Worm (Caenorhabditis elegans): Measurements from ENCODE around the gene T23F11.11.

T23F11.11 gene

DNA sequence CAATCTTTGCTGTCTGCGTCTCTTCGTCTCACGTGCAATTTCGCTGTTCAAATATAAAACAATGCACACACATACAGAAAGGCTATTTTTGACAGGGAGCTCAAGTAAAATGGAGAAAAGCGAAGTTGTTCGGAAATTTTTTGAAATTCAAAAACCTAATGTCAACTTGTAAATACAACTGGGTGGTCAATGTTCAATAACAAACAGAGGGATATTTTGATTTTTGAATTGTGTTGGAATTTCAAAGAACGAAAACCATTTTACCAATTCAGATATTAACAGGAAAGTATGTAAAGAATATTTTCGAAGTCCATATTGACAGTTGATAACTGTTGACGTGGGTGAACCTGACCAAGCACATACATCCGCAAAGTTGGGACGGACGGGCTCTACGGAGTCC lies 17.0 kb upstream of the T23F11.11 start, which contains the start of gene tag-243:
Gene tag-243 (minus strand): TSS at position 101 of the 400 bp plus-strand sequence.
- TF ChIP-seq hnd-1 (tag; optimal IDR thresholded peaks at IDR 0.05), result no peak
- no peak for TF ChIP-seq ceh-36 (tag; optimal IDR thresholded peaks at IDR 0.05)
- TF ChIP-seq ets-7 (tag; optimal IDR thresholded peaks at IDR 0.05), result no peak
- TF ChIP-seq flt-1 (GFP tag; IDR thresholded peaks at IDR 0.05), result no peak
- TF ChIP-seq ama-1 (optimal IDR thresholded peaks at IDR 0.05), result no peak
- TF ChIP-seq tbx-37 (GFP tag; conservative IDR thresholded peaks at IDR 0.05), result no peak
- TF ChIP-seq F13C5.2 (tag; optimal IDR thresholded peaks at IDR 0.05), result no peak
- TF ChIP-seq pes-1 (GFP tag; IDR thresholded peaks at IDR 0.05), result no peak
- TF ChIP-seq hmg-4 (GFP tag; optimal IDR thresholded peaks at IDR 0.05), result no peak
- no peak for TF ChIP-seq sea-1 (GFP tag; conservative IDR thresholded peaks at IDR 0.05)
- TF ChIP-seq tbx-11 (GFP tag; IDR thresholded peaks at IDR 0.05), result no peak
- TF ChIP-seq B0310.2 (tag; optimal IDR thresholded peaks at IDR 0.05), result no peak

DNA sequence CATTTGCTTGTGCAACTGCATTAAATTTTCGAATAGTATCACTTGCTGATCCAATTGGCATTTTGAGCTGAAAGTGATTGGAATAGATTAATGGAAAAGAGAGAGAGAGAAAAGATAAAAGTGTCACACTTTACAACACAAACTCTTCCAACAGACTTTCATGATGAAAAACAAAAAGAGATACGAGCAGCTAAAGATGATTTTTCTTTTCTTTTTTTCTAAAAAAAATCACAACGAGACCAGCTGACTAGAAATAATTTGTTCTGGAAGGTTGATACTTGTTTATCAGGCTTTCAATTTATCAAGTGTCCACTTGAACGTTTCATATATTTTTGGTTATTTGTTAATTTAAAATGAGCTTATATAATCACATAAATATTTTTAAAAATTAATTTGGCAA lies 15.7 kb upstream of the T23F11.11 start:
- TF ChIP-seq aly-1 (tag; optimal IDR thresholded peaks at IDR 0.05) (no peak), flt-1 (GFP tag; IDR thresholded peaks at IDR 0.05) (no peak), B0310.2 (tag; optimal IDR thresholded peaks at IDR 0.05) (no peak), pes-1 (GFP tag; IDR thresholded peaks at IDR 0.05) (no peak), scrt-1 (GFP tag; IDR thresholded peaks at IDR 0.05) (no peak), tbx-11 (GFP tag; IDR thresholded peaks at IDR 0.05) (no peak), hnd-1 (tag; optimal IDR thresholded peaks at IDR 0.05) (no peak), hmbx-1 (tag; optimal IDR thresholded peaks at IDR 0.05) (no peak), tbx-37 (GFP tag; conservative IDR thresholded peaks at IDR 0.05) (no peak), F13C5.2 (tag; optimal IDR thresholded peaks at IDR 0.05) (no peak), ceh-36 (tag; optimal IDR thresholded peaks at IDR 0.05) (no peak), ets-7 (tag; optimal IDR thresholded peaks at IDR 0.05) (no peak)

DNA sequence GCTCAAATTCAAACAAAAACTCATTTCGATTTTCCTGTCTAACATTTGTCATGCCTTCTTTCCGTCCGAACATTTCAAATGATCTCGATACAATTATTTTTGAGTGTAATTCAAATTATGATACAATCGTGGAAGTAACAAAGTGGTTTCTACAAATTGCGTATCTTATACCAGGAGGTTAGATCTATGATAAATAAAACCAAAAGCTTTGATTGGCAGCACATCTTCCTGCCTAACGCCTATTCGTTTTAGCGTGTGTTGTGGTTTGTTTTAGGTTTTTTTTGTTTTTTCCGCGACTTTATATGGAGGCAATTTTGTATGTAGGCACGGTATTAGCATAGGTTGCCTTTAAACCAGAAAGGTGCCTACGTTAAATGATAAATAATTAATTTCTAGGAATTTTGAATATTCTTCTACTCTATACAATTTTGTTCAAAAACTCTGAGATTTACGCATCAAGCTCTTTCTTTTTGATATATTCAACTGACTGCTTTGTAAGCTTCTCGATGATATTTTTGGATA lies 8.6 kb upstream of the T23F11.11 start, which contains the start of gene srg-11:
Gene srg-11 (plus strand): TSS at position 51 of the 522 bp plus-strand sequence.
- no peak for TF ChIP-seq F13C5.2 (tag; optimal IDR thresholded peaks at IDR 0.05)
- no peak for TF ChIP-seq B0310.2 (tag; optimal IDR thresholded peaks at IDR 0.05)
- TF ChIP-seq sea-1 (GFP tag; conservative IDR thresholded peaks at IDR 0.05), result no peak
- no peak for TF ChIP-seq ets-7 (tag; optimal IDR thresholded peaks at IDR 0.05)
- TF ChIP-seq pes-1 (GFP tag; IDR thresholded peaks at IDR 0.05), result no peak

DNA sequence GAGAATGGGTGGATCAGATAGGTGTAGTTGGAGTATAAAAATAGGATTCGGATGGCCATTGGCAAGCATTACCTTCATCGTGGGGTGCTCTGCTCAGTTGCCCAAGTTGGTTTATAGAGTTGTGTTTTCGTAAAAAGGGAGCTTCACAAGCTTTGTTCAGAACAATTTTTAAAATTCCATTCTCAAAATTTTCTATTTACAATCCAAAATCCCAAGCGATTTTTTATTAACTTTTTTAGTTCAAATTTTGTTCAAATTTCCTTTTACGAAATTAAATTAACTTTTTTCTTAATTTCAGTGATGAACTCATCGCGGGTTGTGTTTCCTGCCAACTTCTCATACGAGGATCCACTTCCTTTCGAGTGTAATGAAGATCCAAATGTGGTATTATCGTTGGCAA lies 6.1 kb upstream of the T23F11.11 start, which contains the start of gene srg-10:
Gene srg-10 (plus strand): TSS at position 301 of the 400 bp plus-strand sequence.
- no peak for TF ChIP-seq B0310.2 (tag; optimal IDR thresholded peaks at IDR 0.05)
- TF ChIP-seq scrt-1 (GFP tag; IDR thresholded peaks at IDR 0.05), result no peak
- TF ChIP-seq pes-1 (GFP tag; IDR thresholded peaks at IDR 0.05), result no peak
- no peak for TF ChIP-seq ceh-13 (GFP tag; optimal IDR thresholded peaks at IDR 0.05)
- TF ChIP-seq sea-1 (GFP tag; conservative IDR thresholded peaks at IDR 0.05), result no peak
- TF ChIP-seq ceh-36 (tag; optimal IDR thresholded peaks at IDR 0.05), result no peak
- TF ChIP-seq tbx-11 (GFP tag; IDR thresholded peaks at IDR 0.05), result no peak
- TF ChIP-seq ets-7 (tag; optimal IDR thresholded peaks at IDR 0.05), result no peak
- no peak for TF ChIP-seq ama-1 (optimal IDR thresholded peaks at IDR 0.05)
- no peak for TF ChIP-seq tra-4 (tag; optimal IDR thresholded peaks at IDR 0.05)

DNA sequence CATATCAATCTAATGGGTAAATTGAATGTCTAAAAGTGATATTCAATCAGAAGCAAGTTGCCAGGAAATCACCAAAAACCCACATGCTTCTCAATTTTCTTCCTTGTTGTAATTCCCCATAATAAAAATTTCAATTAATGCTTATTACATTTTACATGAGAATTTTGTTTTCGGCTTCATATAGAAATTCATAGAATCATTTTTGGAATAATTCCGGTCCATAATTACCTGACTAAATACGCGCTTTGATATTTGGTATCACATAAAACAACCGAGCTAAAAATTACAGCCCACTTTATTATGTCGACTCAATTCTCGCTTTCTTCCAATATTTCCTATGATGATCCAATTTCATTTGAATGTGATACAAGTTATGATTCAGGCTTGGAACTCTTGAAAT lies 558 bp upstream of the T23F11.11 start, which contains the start of gene srg-13:
Gene srg-13 (plus strand): TSS at position 301 of the 400 bp plus-strand sequence.
- TF ChIP-seq hnd-1 (tag; optimal IDR thresholded peaks at IDR 0.05) (no peak), tra-4 (tag; optimal IDR thresholded peaks at IDR 0.05) (no peak), hmg-4 (GFP tag; optimal IDR thresholded peaks at IDR 0.05) (no peak), aly-1 (tag; optimal IDR thresholded peaks at IDR 0.05) (no peak), scrt-1 (GFP tag; IDR thresholded peaks at IDR 0.05) (no peak), sea-1 (GFP tag; conservative IDR thresholded peaks at IDR 0.05) (no peak), pes-1 (GFP tag; IDR thresholded peaks at IDR 0.05) (no peak)

DNA sequence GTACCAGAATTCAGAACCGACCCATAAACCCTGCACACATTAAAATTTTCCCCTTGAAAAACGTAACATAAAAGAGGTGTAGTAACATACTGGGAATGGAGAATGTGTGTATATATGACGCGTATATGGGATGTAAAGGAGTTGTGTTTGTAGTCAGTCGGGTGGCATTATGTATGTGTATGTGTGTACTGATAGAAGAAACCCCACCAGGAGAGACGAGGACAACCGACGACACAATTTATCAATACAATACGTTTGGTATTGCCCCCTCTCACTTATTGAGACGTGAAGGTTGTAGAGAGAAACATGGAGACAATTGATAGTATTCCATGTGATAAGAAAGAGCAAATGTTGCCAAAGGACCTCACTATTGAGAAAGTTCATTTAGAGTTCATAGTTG lies 3.3 kb downstream of the T23F11.11 start:
- TF ChIP-seq hmg-4 (GFP tag; optimal IDR thresholded peaks at IDR 0.05), result no peak
- TF ChIP-seq ceh-13 (GFP tag; optimal IDR thresholded peaks at IDR 0.05), result no peak
- no peak for TF ChIP-seq flt-1 (GFP tag; IDR thresholded peaks at IDR 0.05)
- TF ChIP-seq aly-1 (tag; optimal IDR thresholded peaks at IDR 0.05), result no peak
- TF ChIP-seq scrt-1 (GFP tag; IDR thresholded peaks at IDR 0.05), result no peak
- TF ChIP-seq tbx-11 (GFP tag; IDR thresholded peaks at IDR 0.05), result no peak
- TF ChIP-seq ama-1 (optimal IDR thresholded peaks at IDR 0.05), result no peak
- TF ChIP-seq sea-1 (GFP tag; conservative IDR thresholded peaks at IDR 0.05), result no peak
- TF ChIP-seq tbx-37 (GFP tag; conservative IDR thresholded peaks at IDR 0.05), result no peak

DNA sequence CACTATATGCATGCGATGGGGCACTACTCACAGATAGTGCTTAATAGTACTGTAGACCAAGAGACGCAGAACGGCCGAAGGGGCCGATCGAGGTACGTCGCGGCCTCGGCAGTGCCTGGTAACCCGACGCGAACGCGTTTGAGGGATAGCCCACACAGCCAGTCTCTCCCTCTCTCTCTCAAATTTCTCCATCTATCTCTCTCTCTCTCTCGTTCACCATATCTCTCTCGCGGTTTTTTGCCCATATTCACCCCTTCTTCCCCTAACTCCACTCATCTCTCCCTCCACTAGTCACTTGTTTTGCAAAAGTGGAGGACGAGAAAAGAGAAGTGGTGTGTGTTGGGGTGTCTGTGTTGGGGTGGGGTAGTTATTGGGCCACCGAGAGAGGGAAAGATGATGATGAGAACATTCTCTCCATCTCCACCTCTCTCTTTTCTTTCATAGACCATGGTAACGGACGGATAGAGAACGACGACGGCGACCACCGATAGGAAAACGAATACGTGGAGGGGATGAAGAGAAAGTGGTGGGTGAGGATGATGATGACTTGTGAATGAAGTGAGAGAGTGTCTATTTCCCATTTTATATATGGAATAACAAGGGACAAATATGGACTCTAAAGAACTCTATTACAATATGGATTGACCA lies 4.5 kb downstream of the T23F11.11 start:
- TF ChIP-seq ets-7 (tag; optimal IDR thresholded peaks at IDR 0.05) (no peak), tbx-11 (GFP tag; IDR thresholded peaks at IDR 0.05) (no peak), sea-1 (GFP tag; conservative IDR thresholded peaks at IDR 0.05) (0 out of 2 replicates have a peak, but pooled peaks have one; percentile 23), F13C5.2 (tag; optimal IDR thresholded peaks at IDR 0.05) (peak; percentile 83), tra-4 (tag; optimal IDR thresholded peaks at IDR 0.05) (no peak), flt-1 (GFP tag; IDR thresholded peaks at IDR 0.05) (no peak), pes-1 (GFP tag; IDR thresholded peaks at IDR 0.05) (no peak), tbx-37 (GFP tag; conservative IDR thresholded peaks at IDR 0.05) (no peak), aly-1 (tag; optimal IDR thresholded peaks at IDR 0.05) (peak; percentile 67), B0310.2 (tag; optimal IDR thresholded peaks at IDR 0.05) (no peak), ceh-36 (tag; optimal IDR thresholded peaks at IDR 0.05) (peak; percentile 7), hmg-4 (GFP tag; optimal IDR thresholded peaks at IDR 0.05) (peak; percentile 87)

DNA sequence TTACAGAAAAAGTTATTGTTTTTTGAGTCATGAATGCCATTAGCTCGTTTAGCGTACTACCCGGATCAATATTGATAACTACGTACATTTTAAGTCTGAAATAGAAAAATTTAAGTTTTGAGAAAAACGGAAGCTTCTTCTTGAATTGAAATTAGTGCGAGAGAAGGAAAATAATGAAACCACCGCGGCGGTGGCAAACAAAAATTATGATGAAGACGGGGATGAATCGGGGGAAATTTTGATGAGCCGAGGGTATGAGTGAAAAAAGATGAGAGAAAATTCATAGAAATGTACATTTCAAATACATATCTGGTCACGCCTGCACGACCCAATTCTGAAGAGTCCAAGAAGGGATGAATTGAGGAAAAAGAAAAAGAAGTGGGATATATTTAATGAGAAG lies 6.1 kb downstream of the T23F11.11 start, which contains the start of gene T23F11.4:
Gene T23F11.4 (minus strand): TSS at position 101 of the 400 bp plus-strand sequence.
- TF ChIP-seq tbx-11 (GFP tag; IDR thresholded peaks at IDR 0.05) (no peak), hmg-4 (GFP tag; optimal IDR thresholded peaks at IDR 0.05) (no peak), hnd-1 (tag; optimal IDR thresholded peaks at IDR 0.05) (no peak), tra-4 (tag; optimal IDR thresholded peaks at IDR 0.05) (no peak), B0310.2 (tag; optimal IDR thresholded peaks at IDR 0.05) (no peak)
